Fruit fly (Drosophila melanogaster): Measurements from ENCODE around the gene eff.

Gene eff

dm6 chr3R:14742928-14743327 is 1.8 kb upstream of the eff start (continued):
- TF ChIP-seq lmd (GFP tag; IDR thresholded peaks at IDR 0.05) (peak; percentile 68), Ptx1 (GFP tag; IDR thresholded peaks at IDR 0.05) (peak; percentile 64), Oli (tag; optimal IDR thresholded peaks at IDR 0.05) (peak; percentile 60), ind (GFP tag; optimal IDR thresholded peaks at IDR 0.05) (peak; percentile 29), E2f2 (GFP tag; IDR thresholded peaks at IDR 0.05) (0 out of 2 replicates have a peak, but pooled peaks have one; percentile 17), org-1 (GFP tag; optimal IDR thresholded peaks at IDR 0.05) (peak; percentile 13), Rx (GFP tag; IDR thresholded peaks at IDR 0.05) (peak; percentile 41; the same call in 1 of the 2 replicates), sob (GFP tag; IDR thresholded peaks at IDR 0.05) (peak; percentile 52; the same call in 1 of the 2 replicates), CG4360 (GFP tag; IDR thresholded peaks at IDR 0.05) (peak; percentile 61), CG1024 (GFP tag; IDR thresholded peaks at IDR 0.05) (peak; percentile 61; the same call in 1 of the 2 replicates), pzg (GFP tag; optimal IDR thresholded peaks at IDR 0.05) (no peak), Sry-δ (GFP tag; optimal IDR thresholded peaks at IDR 0.05) (no peak), Pdp1 (GFP tag; optimal IDR thresholded peaks at IDR 0.05) (peak; percentile 35 to 36), Antp (GFP tag; optimal IDR thresholded peaks at IDR 0.05) (no peak), oc (tag; optimal IDR thresholded peaks at IDR 0.05) (peak; percentile 50), lbe (GFP tag; optimal IDR thresholded peaks at IDR 0.05) (no peak), CG31224 (GFP tag; IDR thresholded peaks at IDR 0.05) (peak; percentile 26; the same call in 1 of the 2 replicates), MESR4 (GFP tag; optimal IDR thresholded peaks at IDR 0.05) (no peak), salm (tag; optimal IDR thresholded peaks at IDR 0.05) (peak; percentile 33), CG34422 (GFP tag; IDR thresholded peaks at IDR 0.05) (0 out of 3 replicates have a peak, but pooled peaks have one; percentile 40), ap (GFP tag; IDR thresholded peaks at IDR 0.05) (peak; percentile 47; the same call in 1 of the 2 replicates), Ada2b (GFP tag; IDR thresholded peaks at IDR 0.05) (peak; percentile 67), Drgx (GFP tag; IDR thresholded peaks at IDR 0.05) (peak; percentile 88), unpg (GFP tag; optimal IDR thresholded peaks at IDR 0.05) (peak; percentile 66), CG15696 (tag; optimal IDR thresholded peaks at IDR 0.05) (peak; percentile 16), gsb-n (tag; optimal IDR thresholded peaks at IDR 0.05) (peak; percentile 74), CG10959 (GFP tag; IDR thresholded peaks at IDR 0.05) (peak; percentile 69), CG11696 (GFP tag; IDR thresholded peaks at IDR 0.05) (0 out of 2 replicates have a peak, but pooled peaks have one; percentile 44), Optix (GFP tag; IDR thresholded peaks at IDR 0.05) (peak; percentile 50; the same call in 1 of the 3 replicates), tio (GFP tag; optimal IDR thresholded peaks at IDR 0.05) (peak; percentile 21), CG14710 (tag; optimal IDR thresholded peaks at IDR 0.05) (peak; percentile 45), hkb (optimal IDR thresholded peaks at IDR 0.05) (no peak), hkb (GFP tag; IDR thresholded peaks at IDR 0.05) (peak; percentile 62; the same call in 1 of the 2 replicates), ase (GFP tag; IDR thresholded peaks at IDR 0.05) (0 out of 3 replicates have a peak, but pooled peaks have one; percentile 44), CG10979 (tag; optimal IDR thresholded peaks at IDR 0.05) (peak; percentile 65), gem (tag; optimal IDR thresholded peaks at IDR 0.05) (peak; percentile 75), Ssrp (tag; optimal IDR thresholded peaks at IDR 0.05) (peak; percentile 44), bowl (GFP tag; IDR thresholded peaks at IDR 0.05) (no peak), E2f1 (GFP tag; IDR thresholded peaks at IDR 0.05) (peak; percentile 51), CG2129 (GFP tag; IDR thresholded peaks at IDR 0.05; ENCODE audit: partially characterized antibody) (no peak), CG4404 (GFP tag; IDR thresholded peaks at IDR 0.05) (peak; percentile 46; the same call in 1 of the 2 replicates), Gug (GFP tag; IDR thresholded peaks at IDR 0.05) (peak; percentile 73), Ets65A (GFP tag) (peak; percentile 92), CG18262 (tag; optimal IDR thresholded peaks at IDR 0.05) (peak; percentile 69), Aef1 (GFP tag; IDR thresholded peaks at IDR 0.05) (peak; percentile 53; the same call in 1 of the 3 replicates), CG4617 (GFP tag; optimal IDR thresholded peaks at IDR 0.05; ENCODE audit: borderline replicate concordance) (no peak), gt (GFP tag; IDR thresholded peaks at IDR 0.05) (peak; percentile 7; the same call in 1 of the 2 replicates), Sox102F (GFP tag; optimal IDR thresholded peaks at IDR 0.05) (peak; percentile 70), CG1602 (GFP tag; optimal IDR thresholded peaks at IDR 0.05) (peak; percentile 29), ci (GFP tag; IDR thresholded peaks at IDR 0.05) (peak; percentile 86), B-H1 (GFP tag; IDR thresholded peaks at IDR 0.05) (peak; percentile 30; the same call in 1 of the 3 replicates)

Data from whole organism, embryonic.